Fruit fly (Drosophila melanogaster): Measurements from ENCODE around the gene Gss2.

The Gss2 gene

dm6 chrX:17910941-17911703 lies 11.6 kb downstream of the Gss2 start, which contains the start of gene CG6847 (continued):
- TF ChIP-seq CG5953 (GFP tag; IDR thresholded peaks at IDR 0.05) (no peak), CG7987 (GFP tag; optimal IDR thresholded peaks at IDR 0.05) (no peak), CG4707 (GFP tag; optimal IDR thresholded peaks at IDR 0.05) (peak; percentile 40), ftz-f1 (GFP tag; optimal IDR thresholded peaks at IDR 0.05) (no peak), fd102C (GFP tag; optimal IDR thresholded peaks at IDR 0.05) (no peak), dan (GFP tag; IDR thresholded peaks at IDR 0.05) (no peak), gt (GFP tag; IDR thresholded peaks at IDR 0.05) (no peak), CG17912 (GFP tag; optimal IDR thresholded peaks at IDR 0.05) (no peak), CG15073 (GFP tag; optimal IDR thresholded peaks at IDR 0.05) (no peak), CG4360 (GFP tag; IDR thresholded peaks at IDR 0.05) (no peak), tio (GFP tag; optimal IDR thresholded peaks at IDR 0.05) (peak; percentile 77), bab2 (GFP tag; optimal IDR thresholded peaks at IDR 0.05) (no peak), Hey (tag; optimal IDR thresholded peaks at IDR 0.05) (no peak), Sin3A (optimal IDR thresholded peaks at IDR 0.05) (no peak), ssp (GFP tag; IDR thresholded peaks at IDR 0.05) (peak; percentile 37; the same call in 1 of the 2 replicates), CG12236 (GFP tag; optimal IDR thresholded peaks at IDR 0.05) (no peak), CG15601 (tag; optimal IDR thresholded peaks at IDR 0.05) (peak; percentile 12), pros (GFP tag; optimal IDR thresholded peaks at IDR 0.05) (no peak), CG14014 (GFP tag; IDR thresholded peaks at IDR 0.05) (no peak), dpn (GFP tag; optimal IDR thresholded peaks at IDR 0.05) (peak; percentile 29 to 73), CG11504 (tag; optimal IDR thresholded peaks at IDR 0.05) (peak; percentile 68), CG11093 (GFP tag; IDR thresholded peaks at IDR 0.05) (no peak), Myb (GFP tag; optimal IDR thresholded peaks at IDR 0.05) (no peak), CG13287 (GFP tag; IDR thresholded peaks at IDR 0.05; ENCODE audit: partially characterized antibody) (no peak; the same call in 1 of the 2 replicates), CG8478 (optimal IDR thresholded peaks at IDR 0.05) (no peak), Meics (GFP tag; optimal IDR thresholded peaks at IDR 0.05) (peak; percentile 70), CG11560 (tag; IDR thresholded peaks at IDR 0.05) (no peak), Dip2 (GFP tag; IDR thresholded peaks at IDR 0.05) (no peak), CG3281 (GFP tag; optimal IDR thresholded peaks at IDR 0.05) (peak; percentile 41), Abd-B (GFP tag; optimal IDR thresholded peaks at IDR 0.05) (peak; percentile 71), Max (GFP tag; optimal IDR thresholded peaks at IDR 0.05) (no peak), lilli (GFP tag; optimal IDR thresholded peaks at IDR 0.05) (peak; percentile 57), Fer1 (GFP tag; optimal IDR thresholded peaks at IDR 0.05) (peak; percentile 42), CG12155 (GFP tag; optimal IDR thresholded peaks at IDR 0.05) (peak; percentile 36), CG17328 (GFP tag; IDR thresholded peaks at IDR 0.05) (0 out of 2 replicates have a peak, but pooled peaks have one; percentile 31), Vsx1 (GFP tag; optimal IDR thresholded peaks at IDR 0.05) (peak; percentile 60), zen2 (GFP tag; IDR thresholded peaks at IDR 0.05; ENCODE audit: partially characterized antibody) (no peak; the same call in 2 of the 3 replicates), Chrac-16 (GFP tag; optimal IDR thresholded peaks at IDR 0.05) (peak; percentile 65), CG6654 (GFP tag; optimal IDR thresholded peaks at IDR 0.05) (no peak), CG12942 (GFP tag; optimal IDR thresholded peaks at IDR 0.05) (peak; percentile 22), CG31441 (GFP tag; IDR thresholded peaks at IDR 0.05) (peak; percentile 79), ara (GFP tag; IDR thresholded peaks at IDR 0.05) (no peak; the same call in 1 of the 2 replicates), CG14441 (GFP tag; IDR thresholded peaks at IDR 0.05) (peak; percentile 69), CG10267 (tag; optimal IDR thresholded peaks at IDR 0.05) (peak; percentile 32), nau (GFP tag; optimal IDR thresholded peaks at IDR 0.05) (no peak), cato (GFP tag; optimal IDR thresholded peaks at IDR 0.05; ENCODE audit: borderline replicate concordance) (peak; percentile 10), dm (GFP tag; optimal IDR thresholded peaks at IDR 0.05) (no peak), trh (GFP tag; optimal IDR thresholded peaks at IDR 0.05) (peak; percentile 52), Stat92E (GFP tag; optimal IDR thresholded peaks at IDR 0.05) (peak in 1 of 3 experiments; percentile 45), jumu (GFP tag; optimal IDR thresholded peaks at IDR 0.05) (no peak)
